Fruit fly (Drosophila melanogaster) whole organism, adult: ENCODE results near the gene Rab9.

Experiments
- CG11617 ChIP-seq: fragments of 200-800 bp; sonication (Bioruptor generic); optimal IDR thresholded peaks from 2 replicates; lab custom pipeline; 2017; ENCODE audit warnings: mild to moderate bottlenecking, missing biosample characterization, missing genetic modification reagents, missing genetic modification characterization
- CG12768 ChIP-seq: fragments of 200-800 bp; sonication (Bioruptor generic); optimal IDR thresholded peaks from 2 replicates; lab custom pipeline; 2017; ENCODE audit warnings: missing biosample characterization, missing genetic modification characterization, mild to moderate bottlenecking, moderate library complexity, missing genetic modification reagents
- CG14711 ChIP-seq: fragments of 200-800 bp; sonication (Bioruptor generic); optimal IDR thresholded peaks from 2 replicates; lab custom pipeline; 2018; ENCODE audit warnings: missing biosample characterization, mild to moderate bottlenecking, missing genetic modification characterization, moderate library complexity
- CG1620 ChIP-seq: fragments of 200-800 bp; sonication (Bioruptor generic); optimal IDR thresholded peaks from 2 replicates; lab custom pipeline; 2016; ENCODE audit warnings: missing biosample characterization, missing genetic modification characterization
- CG33017 ChIP-seq: fragments of 200-800 bp; sonication (Bioruptor generic); optimal IDR thresholded peaks from 2 replicates; lab custom pipeline; 2018; ENCODE audit warnings: missing biosample characterization, mild to moderate bottlenecking, missing genetic modification characterization, moderate library complexity
- CG5204 ChIP-seq: fragments of 200-800 bp; sonication (Bioruptor generic); optimal IDR thresholded peaks from 2 replicates; lab custom pipeline; 2016; ENCODE audit warnings: missing biosample characterization, missing genetic modification characterization
- CG7045 ChIP-seq: fragments of 200-800 bp; sonication (Bioruptor generic); optimal IDR thresholded peaks from 2 replicates; lab custom pipeline; 2017; ENCODE audit warnings: missing biosample characterization, mild to moderate bottlenecking, missing genetic modification characterization
- CG7101 ChIP-seq: fragments of 200-800 bp; sonication (Bioruptor generic); optimal IDR thresholded peaks from 2 replicates; lab custom pipeline; 2018; ENCODE audit warnings: missing biosample characterization, mild to moderate bottlenecking, missing genetic modification characterization, moderate library complexity
- Clk ChIP-seq: fragments of 200-800 bp; sonication (Bioruptor generic); optimal IDR thresholded peaks from 2 replicates; lab custom pipeline; 2017; ENCODE audit warnings: missing biosample characterization, missing genetic modification characterization
- Crg-1 ChIP-seq: fragments of 200-800 bp; sonication (Bioruptor generic); optimal IDR thresholded peaks from 2 replicates; lab custom pipeline; 2016; ENCODE audit warnings: missing biosample characterization, missing genetic modification characterization
- Hr96 ChIP-seq: fragments of 200-800 bp; sonication (Bioruptor generic); optimal IDR thresholded peaks from 2 replicates; lab custom pipeline; 2016; ENCODE audit warnings: missing biosample characterization, missing genetic modification characterization
- Mnt ChIP-seq: fragments of 200-800 bp; sonication (Bioruptor generic); optimal IDR thresholded peaks from 2 replicates; lab custom pipeline; 2016; ENCODE audit warnings: missing biosample characterization, mild to moderate bottlenecking, missing genetic modification characterization
- bab1 ChIP-seq: fragments of 200-800 bp; sonication (Bioruptor generic); optimal IDR thresholded peaks from 3 replicates; lab custom pipeline; 2019; ENCODE audit warnings: missing biosample characterization, mild to moderate bottlenecking, missing genetic modification characterization, moderate library complexity
- cic ChIP-seq: fragments of 200-800 bp; sonication (Bioruptor generic); optimal IDR thresholded peaks from 2 replicates; lab custom pipeline; 2017; ENCODE audit warnings: missing biosample characterization, mild to moderate bottlenecking, missing genetic modification characterization, moderate library complexity
- cnc ChIP-seq, 2 experiments: fragments of >200 bp; optimal IDR thresholded peaks; 2 replicates each; lab custom pipeline; 2017
- kay ChIP-seq: fragments of 200-800 bp; sonication (Bioruptor generic); peaks from one replicate; lab custom pipeline; 2016; ENCODE audit warnings: missing biosample characterization, missing genetic modification characterization, borderline replicate concordance
- ovo ChIP-seq: fragments of 200-800 bp; sonication (Bioruptor generic); optimal IDR thresholded peaks from 2 replicates; lab custom pipeline; 2016; ENCODE audit warnings: missing biosample characterization, missing genetic modification characterization
- pad ChIP-seq: fragments of 200-800 bp; sonication (Bioruptor generic); optimal IDR thresholded peaks from 3 replicates; lab custom pipeline; 2017; ENCODE audit warnings: missing biosample characterization, missing genetic modification characterization, mild to moderate bottlenecking, moderate library complexity, missing genetic modification reagents
- tj ChIP-seq: fragments of 200-800 bp; sonication (Bioruptor generic); optimal IDR thresholded peaks from 3 replicates; lab custom pipeline; 2017; ENCODE audit warnings: missing biosample characterization, mild to moderate bottlenecking, missing genetic modification characterization, moderate library complexity
- toe ChIP-seq: fragments of 200-800 bp; sonication (Bioruptor generic); optimal IDR thresholded peaks from 2 replicates; lab custom pipeline; 2016; ENCODE audit warnings: missing biosample characterization, missing genetic modification characterization

Rab9 gene

dm6 chr2L:19425105-19425504 is 7.3 kb upstream of the Rab9 start:
- TF ChIP-seq tj (GFP tag; lab: Kevin White, UChicago) (peak; percentile 97), bab1 (no peak)

DNA sequence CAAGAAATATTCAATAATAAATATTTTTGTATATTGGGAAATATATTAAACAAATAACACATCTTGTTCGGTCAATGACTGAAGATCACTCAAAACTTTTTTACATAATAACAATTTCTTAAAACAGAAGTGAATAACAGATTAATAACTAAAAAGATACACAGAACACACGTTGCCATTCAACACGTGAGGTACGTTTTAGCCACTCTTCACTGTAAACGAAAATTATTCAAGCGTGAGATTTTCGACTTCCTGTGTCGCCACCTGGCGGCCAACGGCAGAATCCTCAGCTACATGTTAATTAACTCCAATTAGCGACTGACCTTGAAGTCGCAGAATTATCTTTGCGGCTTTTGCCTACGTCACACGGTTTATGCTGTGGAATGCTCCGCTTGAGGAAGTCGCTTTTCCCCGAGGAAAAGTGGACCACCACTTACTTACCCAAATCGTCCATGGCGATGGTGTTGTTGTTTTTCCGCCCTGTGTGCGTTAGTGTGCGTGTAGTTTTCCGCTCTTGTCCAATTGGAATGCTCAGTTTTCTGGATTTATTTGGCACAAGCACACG is 6.5 kb upstream of the Rab9 start:
- TF ChIP-seq CG7101 (tag; lab: Kevin White, UChicago) (peak; percentile 73), CG33017 (tag; lab: Kevin White, UChicago) (peak; percentile 61), Crg-1 (GFP tag; lab: Kevin White, UChicago) (peak; percentile 7), CG12768 (GFP tag; lab: Kevin White, UChicago) (no peak), tj (GFP tag; lab: Kevin White, UChicago) (no peak), pad (GFP tag; lab: Kevin White, UChicago) (peak; percentile 7), CG7045 (GFP tag; lab: Kevin White, UChicago) (peak; percentile 32), CG14711 (peak; percentile 69), CG5204 (GFP tag; lab: Kevin White, UChicago) (peak; percentile 10), bab1 (no peak), Clk (GFP tag; lab: Kevin White, UChicago) (no peak), kay (peak; percentile 61), Mnt (GFP tag; lab: Kevin White, UChicago) (no peak)

DNA sequence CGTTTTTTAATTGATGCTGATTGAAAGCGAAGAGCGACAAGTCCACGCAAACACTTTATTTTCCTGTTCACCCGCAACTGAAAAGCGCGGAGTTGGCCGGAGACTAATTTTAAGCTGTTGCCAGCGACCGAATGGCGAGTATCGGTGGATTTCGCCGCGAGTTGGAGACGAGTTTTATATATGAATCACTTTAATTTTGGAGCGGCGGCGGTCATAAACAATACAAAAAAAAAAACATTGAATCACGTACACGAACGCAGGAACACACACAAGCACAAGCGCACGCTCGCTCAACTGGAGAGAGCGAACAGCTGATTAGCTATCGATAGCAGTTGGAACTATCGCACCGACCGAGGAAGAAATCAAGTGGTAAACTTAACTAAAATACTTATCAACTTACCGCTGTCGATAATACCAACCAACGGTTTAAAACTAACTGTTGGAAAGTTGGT is 6.0 kb upstream of the Rab9 start, which contains the start of gene Pax:
Gene Pax, minus strand, starts transcription at position 267 of the 452 bp plus-strand sequence.
- peak; percentile 33 for TF ChIP-seq bab1
- TF ChIP-seq tj (GFP tag; lab: Kevin White, UChicago): peak; percentile 75
- TF ChIP-seq kay: peak; percentile 90
- TF ChIP-seq cic (GFP tag; lab: Kevin White, UChicago): peak; percentile 46
- no peak for TF ChIP-seq CG12768 (GFP tag; lab: Kevin White, UChicago)
- TF ChIP-seq ovo (GFP tag; lab: Kevin White, UChicago): no peak
- peak; percentile 58 for TF ChIP-seq Mnt (GFP tag; lab: Kevin White, UChicago)
- TF ChIP-seq CG33017 (tag; lab: Kevin White, UChicago): peak; percentile 13

DNA sequence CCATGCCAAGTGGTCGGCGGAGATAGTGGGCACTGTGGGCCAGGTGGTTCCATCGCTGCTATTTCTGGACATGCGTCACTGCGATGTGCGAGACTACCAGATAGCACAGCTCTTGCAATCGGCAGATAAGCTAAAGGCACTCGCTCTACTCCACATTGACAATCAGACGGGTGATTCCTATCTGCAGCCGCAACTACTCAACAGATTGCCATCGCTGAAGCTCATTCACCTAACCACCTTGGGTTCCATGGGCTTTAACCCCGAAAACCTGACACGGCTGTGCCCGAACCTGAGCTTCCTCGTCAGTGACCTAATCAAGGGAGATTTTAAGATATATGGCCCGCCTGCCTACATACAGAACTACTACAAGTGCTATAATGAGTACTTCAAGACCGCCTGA is 2.6 kb upstream of the Rab9 start:
- no peak for TF ChIP-seq Hr96 (GFP tag; lab: Kevin White, UChicago)
- no peak for TF ChIP-seq cnc (optimal IDR thresholded peaks at IDR 0.05; lab: Kevin White, UChicago)
- no peak for TF ChIP-seq ovo (GFP tag; lab: Kevin White, UChicago)
- no peak for TF ChIP-seq CG11617 (GFP tag; lab: Kevin White, UChicago)
- TF ChIP-seq cic (GFP tag; lab: Kevin White, UChicago): peak; percentile 40
- no peak for TF ChIP-seq tj (GFP tag; lab: Kevin White, UChicago)
- no peak for TF ChIP-seq CG33017 (tag; lab: Kevin White, UChicago)
- no peak for TF ChIP-seq kay
- no peak for TF ChIP-seq CG5204 (GFP tag; lab: Kevin White, UChicago)

DNA sequence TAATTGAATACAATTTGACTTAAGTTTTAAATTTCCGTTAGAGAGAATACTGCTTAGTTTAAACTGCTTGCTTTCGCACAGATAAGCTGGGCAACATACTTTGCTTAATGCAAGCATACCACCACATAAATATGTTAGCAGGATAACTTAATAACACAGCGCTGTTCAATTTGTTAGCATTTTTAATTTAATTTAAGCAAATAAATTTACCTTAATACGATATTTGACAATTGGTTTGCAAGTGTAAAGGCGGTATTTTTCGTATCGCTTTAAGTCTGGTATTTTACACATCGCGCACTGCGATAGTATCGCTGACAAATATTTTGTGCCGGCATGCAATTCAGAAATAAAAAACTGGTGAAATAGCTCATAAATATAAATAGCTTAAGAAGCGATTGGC is 2.0 kb upstream of the Rab9 start, which contains the start of gene RtcB:
Gene RtcB, plus strand, starts transcription at position 301 of the 400 bp plus-strand sequence.
- TF ChIP-seq CG1620: no peak
- peak; percentile 0 for TF ChIP-seq bab1
- no peak for TF ChIP-seq CG5204 (GFP tag; lab: Kevin White, UChicago)
- no peak for TF ChIP-seq CG7045 (GFP tag; lab: Kevin White, UChicago)
- TF ChIP-seq CG33017 (tag; lab: Kevin White, UChicago): no peak
- peak; percentile 60 for TF ChIP-seq tj (GFP tag; lab: Kevin White, UChicago)
- TF ChIP-seq cic (GFP tag; lab: Kevin White, UChicago): no peak
- TF ChIP-seq Hr96 (GFP tag; lab: Kevin White, UChicago): no peak
- TF ChIP-seq cnc (optimal IDR thresholded peaks at IDR 0.05; lab: Kevin White, UChicago): no peak
- TF ChIP-seq CG7101 (tag; lab: Kevin White, UChicago): no peak

DNA sequence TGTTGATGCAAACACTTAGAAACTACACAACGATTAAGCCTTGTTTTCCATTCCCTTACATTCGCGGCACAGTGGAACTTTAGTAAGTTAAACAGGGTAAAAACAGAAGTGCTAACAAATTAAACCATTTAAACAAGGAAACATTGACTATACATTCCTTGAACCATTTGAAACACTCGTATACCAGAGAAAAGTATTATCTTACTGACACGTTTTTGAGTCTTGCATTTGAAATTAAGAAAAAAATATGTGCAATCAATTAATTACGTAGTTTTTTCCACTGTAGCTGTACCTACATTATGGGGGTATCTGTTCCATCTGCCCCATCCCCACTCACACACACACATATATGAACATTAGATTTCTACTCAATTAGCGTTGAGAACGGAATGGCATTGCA is 918 bp downstream of the Rab9 start:
- TF ChIP-seq CG5204 (GFP tag; lab: Kevin White, UChicago) (peak; percentile 52), pad (GFP tag; lab: Kevin White, UChicago) (peak; percentile 33), tj (GFP tag; lab: Kevin White, UChicago) (peak; percentile 67), ovo (GFP tag; lab: Kevin White, UChicago) (peak; percentile 3), CG11617 (GFP tag; lab: Kevin White, UChicago) (peak; percentile 20), bab1 (peak; percentile 2), Crg-1 (GFP tag; lab: Kevin White, UChicago) (peak; percentile 20), Clk (GFP tag; lab: Kevin White, UChicago) (peak; percentile 31), Mnt (GFP tag; lab: Kevin White, UChicago) (peak; percentile 25), CG14711 (peak; percentile 60), CG7045 (GFP tag; lab: Kevin White, UChicago) (peak; percentile 31), Hr96 (GFP tag; lab: Kevin White, UChicago) (peak; percentile 60), CG33017 (tag; lab: Kevin White, UChicago) (peak; percentile 71), kay (peak; percentile 85), CG1620 (no peak), CG12768 (GFP tag; lab: Kevin White, UChicago) (peak; percentile 76), toe (peak; percentile 64), CG7101 (tag; lab: Kevin White, UChicago) (peak; percentile 62), cic (GFP tag; lab: Kevin White, UChicago) (peak; percentile 36), cnc (optimal IDR thresholded peaks at IDR 0.05; lab: Kevin White, UChicago) (no peak)
